Worm (Caenorhabditis elegans): Measurements from ENCODE around the gene K12H6.12.
A peak's percentile ranks its signal among the peaks of the same experiment; 100 is the strongest.

K12H6.12 gene

ce11 chrII:2807674-2808206, at the start of gene K12H6.12:
TSS of gene K12H6.12 (plus strand) at chrII:2808156.
- TF ChIP-seq ces-1 (GFP tag; optimal IDR thresholded peaks at IDR 0.05) (no peak), unc-62 (GFP tag; optimal IDR thresholded peaks at IDR 0.05) (no peak), nhr-237 (tag; optimal IDR thresholded peaks at IDR 0.05) (no peak), nhr-2 (tag; optimal IDR thresholded peaks at IDR 0.05) (no peak)

DNA sequence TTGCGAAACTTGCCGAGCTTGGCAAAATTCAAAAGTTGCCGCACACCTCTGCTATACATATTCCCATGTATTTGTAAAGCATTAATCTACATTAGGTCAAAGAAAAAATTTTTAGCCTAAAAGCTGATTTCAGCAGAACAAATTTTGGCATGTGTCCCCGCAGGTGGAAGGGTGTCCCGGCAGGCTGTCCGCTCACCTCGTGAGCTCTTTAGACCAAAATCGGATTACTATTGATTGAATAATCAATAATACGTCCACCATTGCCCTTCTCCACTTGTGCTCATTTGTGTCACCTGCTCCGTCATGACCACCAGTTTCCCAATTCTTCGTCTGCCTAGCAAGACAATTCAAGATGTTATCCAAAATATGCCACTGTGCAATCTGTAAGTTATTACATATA, 49.5 kb upstream of the K12H6.12 start, which contains the start of gene fbxb-107:
fbxb-107 (plus strand) TSS at position 297 of the 400 bp plus-strand sequence.
- no peak for TF ChIP-seq lsy-2 (tag; optimal IDR thresholded peaks at IDR 0.05)
- TF ChIP-seq ceh-39 (tag; optimal IDR thresholded peaks at IDR 0.05): peak; percentile 99

DNA sequence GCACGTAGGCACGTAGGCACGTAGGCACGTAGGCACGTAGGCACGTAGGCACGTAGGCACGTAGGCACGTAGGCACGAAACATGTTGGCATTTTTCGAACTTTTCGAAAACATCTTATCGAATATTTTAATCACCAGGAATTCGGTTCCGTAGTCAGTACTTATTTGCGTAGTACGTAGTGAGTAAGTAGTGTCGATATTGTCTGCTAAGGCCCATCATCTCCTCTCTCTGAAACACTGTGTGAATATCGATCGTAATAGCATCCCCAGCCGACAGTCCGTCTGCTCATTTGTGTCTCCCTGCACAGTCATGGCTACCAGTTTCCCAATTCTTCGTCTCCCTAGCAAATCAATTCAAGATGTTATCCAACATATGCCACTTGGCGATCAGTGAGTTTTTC, 45.8 kb upstream of the K12H6.12 start, which contains the start of gene fbxb-106:
fbxb-106 (plus strand) TSS at position 301 of the 400 bp plus-strand sequence.
- TF ChIP-seq elt-1 (tag; optimal IDR thresholded peaks at IDR 0.05; ENCODE audit: borderline replicate concordance, insufficient read depth) (no peak), zip-8 (tag; optimal IDR thresholded peaks at IDR 0.05) (no peak), unc-62 (GFP tag; optimal IDR thresholded peaks at IDR 0.05) (no peak), nhr-76 (tag; optimal IDR thresholded peaks at IDR 0.05) (no peak), ceh-39 (tag; optimal IDR thresholded peaks at IDR 0.05) (no peak), snpc-4 (tag; optimal IDR thresholded peaks at IDR 0.05) (no peak), ham-2 (GFP tag; optimal IDR thresholded peaks at IDR 0.05) (no peak), hlh-1 (tag; optimal IDR thresholded peaks at IDR 0.05) (no peak), drap-1 (GFP tag; optimal IDR thresholded peaks at IDR 0.05) (no peak), bed-3 (GFP tag; optimal IDR thresholded peaks at IDR 0.05) (no peak), ceh-83 (GFP tag; optimal IDR thresholded peaks at IDR 0.05) (no peak), ces-1 (GFP tag; optimal IDR thresholded peaks at IDR 0.05) (no peak)

DNA sequence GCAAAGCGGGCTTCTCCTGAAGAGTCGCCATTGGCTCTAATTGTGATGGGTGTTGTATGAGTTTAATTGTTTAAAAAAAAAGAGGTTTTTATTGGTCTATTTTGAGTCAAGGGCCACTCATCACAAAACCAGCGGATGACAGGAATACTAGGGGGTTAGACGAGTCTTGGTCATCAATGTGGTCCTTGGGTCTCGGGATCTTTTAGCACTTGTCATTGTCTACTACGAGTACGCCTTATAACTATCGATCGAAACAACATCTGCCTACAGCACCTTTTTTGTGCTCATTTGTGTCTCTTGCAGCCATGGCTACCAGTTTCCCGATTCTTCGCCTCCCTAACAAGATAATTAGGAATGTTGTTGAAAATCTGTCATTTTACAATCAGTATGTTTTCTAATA, 43.3 kb upstream of the K12H6.12 start, which contains the start of gene fbxb-108:
fbxb-108 (plus strand) TSS at position 301 of the 400 bp plus-strand sequence.
- TF ChIP-seq lsy-2 (tag; optimal IDR thresholded peaks at IDR 0.05) (no peak), unc-39 (tag; optimal IDR thresholded peaks at IDR 0.05) (no peak), ham-2 (GFP tag; optimal IDR thresholded peaks at IDR 0.05) (no peak)

- TF ChIP-seq sptf-1 (tag; optimal IDR thresholded peaks at IDR 0.05) (no peak), unc-120 (tag; optimal IDR thresholded peaks at IDR 0.05; ENCODE audit: poor library complexity, severe bottlenecking) (no peak), bed-3 (GFP tag; optimal IDR thresholded peaks at IDR 0.05) (no peak), elt-1 (tag; optimal IDR thresholded peaks at IDR 0.05; ENCODE audit: borderline replicate concordance, insufficient read depth) (no peak), mls-2 (tag; optimal IDR thresholded peaks at IDR 0.05) (no peak), nhr-2 (tag; optimal IDR thresholded peaks at IDR 0.05) (no peak), unc-62 (GFP tag; optimal IDR thresholded peaks at IDR 0.05) (no peak), lsy-2 (tag; optimal IDR thresholded peaks at IDR 0.05) (no peak), nhr-237 (tag; optimal IDR thresholded peaks at IDR 0.05) (no peak), ceh-83 (GFP tag; optimal IDR thresholded peaks at IDR 0.05) (no peak), ces-1 (GFP tag; optimal IDR thresholded peaks at IDR 0.05) (no peak), drap-1 (GFP tag; optimal IDR thresholded peaks at IDR 0.05) (no peak), mep-1 (tag; optimal IDR thresholded peaks at IDR 0.05) (no peak), unc-39 (tag; optimal IDR thresholded peaks at IDR 0.05) (no peak), zip-8 (tag; optimal IDR thresholded peaks at IDR 0.05) (no peak), nhr-28 (tag; optimal IDR thresholded peaks at IDR 0.05) (no peak)
These were observed 41.6 kb upstream of the K12H6.12 start, which contains the start of gene F08D12.15 for ce11 chrII:2766331-2766730. TSS of gene F08D12.15 (plus strand) at chrII:2766631.

ce11 chrII:2769021-2769420, 38.9 kb upstream of the K12H6.12 start, which contains the start of gene F08D12.7:
TSS of gene F08D12.7 (minus strand) at chrII:2769121.
- TF ChIP-seq unc-39 (tag; optimal IDR thresholded peaks at IDR 0.05) (no peak), hlh-1 (tag; optimal IDR thresholded peaks at IDR 0.05) (peak; percentile 88)

DNA sequence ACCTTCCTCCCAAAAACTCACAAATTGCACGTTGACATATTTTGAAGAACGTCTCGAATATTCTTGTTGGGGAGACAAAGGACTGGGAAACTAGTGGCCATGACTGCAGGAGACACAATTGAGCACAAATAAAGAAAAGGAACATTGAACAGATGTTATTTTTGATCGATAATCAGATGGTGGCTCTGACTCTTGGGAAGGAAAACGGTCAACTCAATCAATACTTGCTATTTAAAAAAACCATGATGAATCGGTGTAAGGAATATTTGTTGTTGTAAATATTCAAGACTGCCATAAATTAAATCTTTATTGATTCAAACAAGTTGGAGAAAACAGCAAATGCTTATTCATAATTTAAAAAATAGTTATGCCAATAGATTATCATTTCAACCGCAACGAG, 37.2 kb upstream of the K12H6.12 start, which contains the start of gene fbxb-105:
fbxb-105 (minus strand) TSS at position 101 of the 400 bp plus-strand sequence.
- TF ChIP-seq ceh-39 (tag; optimal IDR thresholded peaks at IDR 0.05) (peak; percentile 38), cnd-1 (tag; optimal IDR thresholded peaks at IDR 0.05) (peak; percentile 59), ceh-43 (GFP tag; optimal IDR thresholded peaks at IDR 0.05) (no peak)

DNA sequence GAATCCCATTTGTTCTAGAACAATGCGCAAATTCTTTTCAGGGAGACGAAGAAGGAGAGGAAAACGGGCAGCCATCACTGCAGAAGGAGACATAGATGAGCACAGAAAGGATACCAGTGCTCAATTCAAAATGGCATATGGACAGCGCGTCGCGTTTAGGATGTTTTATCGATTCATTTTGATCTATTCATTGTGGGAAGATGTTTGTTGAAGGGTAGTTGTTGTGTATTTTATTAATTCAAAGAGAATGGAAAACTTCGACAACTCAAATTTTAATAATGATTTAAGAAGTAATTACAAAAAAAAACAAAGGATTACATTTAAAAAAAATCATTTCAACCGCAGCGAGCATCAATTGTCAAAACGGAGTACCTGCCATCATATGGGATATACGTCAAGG, 35.8 kb upstream of the K12H6.12 start, which contains the start of gene sdz-10:
sdz-10 (minus strand) TSS at position 101 of the 400 bp plus-strand sequence.
- TF ChIP-seq ceh-39 (tag; optimal IDR thresholded peaks at IDR 0.05) (peak; percentile 18), nhr-12 (tag; optimal IDR thresholded peaks at IDR 0.05) (no peak)

Measured in whole organism, mixed stage, embryonic.